Fruit fly (Drosophila melanogaster) S2 (cell line): ENCODE measurements around the gene Ire1.

ENCODE experiments used
- CG8478 ChIP-seq: fragments of >200 bp; optimal IDR thresholded peaks from 2 replicates; lab custom pipeline; 2018
- CTCF ChIP-seq, 2 experiments: fragments of >200 bp; optimal IDR thresholded peaks; 2 replicates each; lab custom pipeline; 2018

DNA sequence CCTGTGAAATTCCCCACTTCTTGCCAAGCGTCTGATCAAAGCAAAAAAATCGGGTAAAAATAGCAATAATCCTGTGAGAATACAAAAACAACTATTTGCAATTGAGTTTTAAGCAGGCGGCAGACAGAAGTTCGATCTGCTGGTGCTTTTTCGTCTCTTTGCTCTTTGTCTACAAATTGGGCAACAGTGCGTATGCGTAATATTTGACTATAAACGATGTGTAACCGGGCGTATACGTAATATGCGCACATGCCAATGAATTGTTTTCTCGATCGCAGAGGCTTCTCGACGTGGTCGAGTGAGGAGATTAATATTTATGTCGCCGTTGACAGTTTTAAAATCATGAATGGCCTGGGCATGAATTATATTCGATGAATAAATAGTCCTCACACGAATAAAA, 34.2 kb upstream of the Ire1 start:
- TF ChIP-seq CTCF (optimal IDR thresholded peaks at IDR 0.05; lab: Kevin White, UChicago) (no peak), CG8478 (lab: Kevin White, UChicago) (no peak)
